Fruit fly (Drosophila melanogaster): ENCODE measurements around the gene Oatp30B.

Gene Oatp30B

DNA sequence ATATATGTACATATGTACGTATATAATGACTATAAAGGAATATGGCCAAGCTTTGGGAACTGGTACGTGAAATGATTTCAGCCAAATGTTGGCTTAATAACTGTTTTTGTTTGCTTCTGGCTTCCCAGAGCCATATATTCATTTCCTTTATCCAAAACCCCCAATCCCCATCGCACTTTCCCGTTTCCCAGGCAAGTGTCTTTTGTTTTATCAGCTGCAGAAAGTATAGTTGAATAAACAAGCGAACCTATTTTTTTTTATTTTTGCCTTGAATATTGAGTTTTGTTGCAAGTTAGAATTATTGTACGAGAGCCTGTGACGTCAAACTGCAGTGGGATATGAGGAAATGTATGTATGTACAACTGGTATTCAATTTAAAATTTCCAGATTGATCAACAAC is 5.5 kb downstream of the Oatp30B start:
- peak; percentile 47 for TF ChIP-seq Crg-1 (GFP tag; optimal IDR thresholded peaks at IDR 0.05)
- peak; percentile 24 for TF ChIP-seq CG33017 (tag; optimal IDR thresholded peaks at IDR 0.05)
- TF ChIP-seq tj (GFP tag; optimal IDR thresholded peaks at IDR 0.05) = no peak
- TF ChIP-seq cnc (optimal IDR thresholded peaks at IDR 0.05) = no peak
- peak; percentile 23 for TF ChIP-seq ovo (GFP tag; optimal IDR thresholded peaks at IDR 0.05)
- TF ChIP-seq bab1 (GFP tag; optimal IDR thresholded peaks at IDR 0.05) = no peak
- TF ChIP-seq CG7045 (GFP tag; optimal IDR thresholded peaks at IDR 0.05) = peak; percentile 43
- TF ChIP-seq Hr96 (GFP tag; optimal IDR thresholded peaks at IDR 0.05) = no peak
- peak; percentile 81 for TF ChIP-seq cic (GFP tag; optimal IDR thresholded peaks at IDR 0.05)
- TF ChIP-seq CG14711 (tag; optimal IDR thresholded peaks at IDR 0.05) = peak; percentile 11
- TF ChIP-seq CG5204 (GFP tag; optimal IDR thresholded peaks at IDR 0.05) = no peak
- TF ChIP-seq pad (GFP tag; optimal IDR thresholded peaks at IDR 0.05) = peak; percentile 16
- TF ChIP-seq CG11617 (GFP tag; optimal IDR thresholded peaks at IDR 0.05) = peak; percentile 21
- TF ChIP-seq toe (GFP tag; optimal IDR thresholded peaks at IDR 0.05) = no peak
- TF ChIP-seq Clk (GFP tag; optimal IDR thresholded peaks at IDR 0.05) = no peak
- peak; percentile 60 for TF ChIP-seq CG12768 (GFP tag; optimal IDR thresholded peaks at IDR 0.05)
- TF ChIP-seq CG1620 (GFP tag; optimal IDR thresholded peaks at IDR 0.05) = no peak
- TF ChIP-seq kay (GFP tag; ENCODE audit: borderline replicate concordance) = peak; percentile 1
- peak; percentile 3 for TF ChIP-seq Mnt (GFP tag; optimal IDR thresholded peaks at IDR 0.05)
- TF ChIP-seq CG7101 (tag; optimal IDR thresholded peaks at IDR 0.05) = peak; percentile 39

DNA sequence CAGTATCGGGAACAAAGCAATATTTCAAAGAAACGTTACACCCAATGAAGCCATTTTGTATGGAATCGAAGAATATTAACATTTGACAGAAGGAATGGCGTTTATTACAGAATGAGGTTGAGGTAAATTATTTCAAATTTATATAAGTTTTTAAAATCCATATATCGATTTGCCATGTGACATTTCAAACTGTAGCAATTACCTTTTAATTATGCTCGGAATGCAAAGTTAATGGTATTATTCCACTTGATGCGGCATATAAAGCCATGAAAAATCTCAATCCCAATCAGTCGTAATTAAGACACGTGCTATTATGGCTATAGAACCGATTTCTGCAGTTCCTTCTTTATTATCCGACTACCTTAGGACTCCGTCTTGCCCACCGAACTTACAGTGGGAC is 7.2 kb downstream of the Oatp30B start, which contains the start of gene CG31883:
TSS of gene CG31883 (plus strand) at position 301 of the 400 bp plus-strand sequence.
- no peak for TF ChIP-seq CG7045 (GFP tag; optimal IDR thresholded peaks at IDR 0.05)
- no peak for TF ChIP-seq toe (GFP tag; optimal IDR thresholded peaks at IDR 0.05)
- no peak for TF ChIP-seq cic (GFP tag; optimal IDR thresholded peaks at IDR 0.05)

DNA sequence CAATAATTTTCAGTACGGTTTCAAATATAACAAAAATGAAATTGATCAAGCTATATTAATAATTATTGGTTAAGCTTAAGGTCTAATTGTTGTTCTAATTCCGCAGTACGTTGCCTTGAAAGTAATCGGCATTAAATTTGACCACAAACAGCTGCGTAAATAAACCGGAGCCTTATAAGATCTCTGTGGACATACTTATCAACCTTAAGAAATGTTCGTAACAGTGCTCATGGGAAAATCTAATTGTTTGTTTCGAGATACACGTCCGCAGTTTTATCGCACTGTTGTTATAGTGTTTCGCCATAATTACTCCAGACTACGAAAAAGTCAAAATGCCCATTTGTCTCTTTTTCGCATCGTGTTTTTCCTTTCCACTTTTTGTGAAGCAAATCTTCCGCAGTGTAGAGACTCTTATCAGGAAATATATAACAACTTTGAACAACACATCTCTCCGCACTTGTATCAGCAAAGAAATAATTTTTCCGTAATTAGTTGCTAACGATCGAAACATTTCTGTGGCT is 8.9 kb downstream of the Oatp30B start:
- TF ChIP-seq Hr96 (GFP tag; optimal IDR thresholded peaks at IDR 0.05) (no peak), CG33017 (tag; optimal IDR thresholded peaks at IDR 0.05) (peak; percentile 27), CG11617 (GFP tag; optimal IDR thresholded peaks at IDR 0.05) (peak; percentile 29), kay (GFP tag; ENCODE audit: borderline replicate concordance) (peak; percentile 67), CG7101 (tag; optimal IDR thresholded peaks at IDR 0.05) (peak; percentile 11), CG1620 (GFP tag; optimal IDR thresholded peaks at IDR 0.05) (no peak), CG5204 (GFP tag; optimal IDR thresholded peaks at IDR 0.05) (no peak), CG12768 (GFP tag; optimal IDR thresholded peaks at IDR 0.05) (peak; percentile 26), cic (GFP tag; optimal IDR thresholded peaks at IDR 0.05) (peak; percentile 77)

DNA sequence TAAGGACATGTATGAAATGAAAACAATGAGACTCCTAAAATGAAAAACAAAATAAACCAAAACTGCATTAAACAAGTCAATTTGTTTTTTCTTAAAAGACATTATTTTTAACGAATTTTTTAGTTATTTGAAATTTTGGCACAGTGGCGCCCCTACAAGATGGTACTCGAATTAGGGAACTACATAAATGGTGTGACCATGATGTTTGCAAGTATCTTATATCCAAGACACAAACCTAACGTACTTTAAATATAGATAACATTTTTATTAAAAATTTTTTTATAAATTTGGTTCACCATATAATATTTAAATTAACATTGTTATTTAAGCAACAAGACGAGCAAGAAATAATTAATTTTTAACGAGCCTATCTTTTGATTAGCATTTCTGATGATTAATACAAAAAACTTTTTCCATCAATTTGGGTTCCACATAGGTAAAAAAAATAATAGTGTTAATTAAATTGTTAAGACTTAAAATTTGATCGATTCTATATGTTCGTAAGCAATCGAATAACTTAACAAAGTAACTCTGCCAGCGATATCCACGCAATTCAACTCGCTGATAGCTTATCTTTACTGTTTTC is 19.1 kb downstream of the Oatp30B start, which contains the start of gene CG17855:
TSS of gene CG17855 (plus strand) at position 536 of the 586 bp plus-strand sequence.
- TF ChIP-seq bab1 (GFP tag; optimal IDR thresholded peaks at IDR 0.05) (peak; percentile 40), Hr96 (GFP tag; optimal IDR thresholded peaks at IDR 0.05) (no peak), CG11617 (GFP tag; optimal IDR thresholded peaks at IDR 0.05) (no peak), cic (GFP tag; optimal IDR thresholded peaks at IDR 0.05) (no peak), CG14711 (tag; optimal IDR thresholded peaks at IDR 0.05) (peak; percentile 1), kay (GFP tag; ENCODE audit: borderline replicate concordance) (no peak), Mnt (GFP tag; optimal IDR thresholded peaks at IDR 0.05) (no peak), Crg-1 (GFP tag; optimal IDR thresholded peaks at IDR 0.05) (no peak), CG7045 (GFP tag; optimal IDR thresholded peaks at IDR 0.05) (no peak), Clk (GFP tag; optimal IDR thresholded peaks at IDR 0.05) (no peak), cnc (optimal IDR thresholded peaks at IDR 0.05) (no peak), tj (GFP tag; optimal IDR thresholded peaks at IDR 0.05) (no peak), CG7101 (tag; optimal IDR thresholded peaks at IDR 0.05) (no peak), pad (GFP tag; optimal IDR thresholded peaks at IDR 0.05) (no peak), toe (GFP tag; optimal IDR thresholded peaks at IDR 0.05) (no peak)

DNA sequence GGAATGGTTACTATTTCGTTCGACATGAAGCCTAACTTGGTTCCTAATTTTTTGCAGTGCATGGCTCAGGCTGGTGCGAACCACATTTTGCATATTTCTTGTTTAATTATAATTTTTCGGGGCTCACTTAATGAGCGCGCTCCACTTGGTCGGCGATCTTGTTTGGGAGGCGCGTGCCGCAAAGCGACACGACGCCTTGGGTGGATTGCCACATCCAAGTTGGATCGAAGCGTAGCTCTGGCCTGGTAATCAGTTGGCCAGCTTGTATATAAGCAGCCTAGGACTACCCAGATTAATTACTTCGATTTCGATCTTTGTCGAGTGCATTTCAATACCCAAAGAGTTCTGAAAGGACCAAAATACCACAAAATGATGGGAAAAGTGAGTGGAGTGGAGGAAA is 21.6 kb downstream of the Oatp30B start, which contains the start of gene Cpr30B:
TSS of gene Cpr30B (plus strand) at position 301 of the 400 bp plus-strand sequence.
- TF ChIP-seq Mnt (GFP tag; optimal IDR thresholded peaks at IDR 0.05) (no peak), CG14711 (tag; optimal IDR thresholded peaks at IDR 0.05) (no peak), pad (GFP tag; optimal IDR thresholded peaks at IDR 0.05) (no peak), Crg-1 (GFP tag; optimal IDR thresholded peaks at IDR 0.05) (no peak), CG7045 (GFP tag; optimal IDR thresholded peaks at IDR 0.05) (no peak), CG7101 (tag; optimal IDR thresholded peaks at IDR 0.05) (no peak), CG12768 (GFP tag; optimal IDR thresholded peaks at IDR 0.05) (no peak), cnc (optimal IDR thresholded peaks at IDR 0.05) (no peak), toe (GFP tag; optimal IDR thresholded peaks at IDR 0.05) (no peak), kay (GFP tag; ENCODE audit: borderline replicate concordance) (no peak), bab1 (GFP tag; optimal IDR thresholded peaks at IDR 0.05) (no peak), ovo (GFP tag; optimal IDR thresholded peaks at IDR 0.05) (no peak), CG5204 (GFP tag; optimal IDR thresholded peaks at IDR 0.05) (no peak), CG11617 (GFP tag; optimal IDR thresholded peaks at IDR 0.05) (no peak), CG33017 (tag; optimal IDR thresholded peaks at IDR 0.05) (no peak), CG1620 (GFP tag; optimal IDR thresholded peaks at IDR 0.05) (no peak), Clk (GFP tag; optimal IDR thresholded peaks at IDR 0.05) (no peak)

DNA sequence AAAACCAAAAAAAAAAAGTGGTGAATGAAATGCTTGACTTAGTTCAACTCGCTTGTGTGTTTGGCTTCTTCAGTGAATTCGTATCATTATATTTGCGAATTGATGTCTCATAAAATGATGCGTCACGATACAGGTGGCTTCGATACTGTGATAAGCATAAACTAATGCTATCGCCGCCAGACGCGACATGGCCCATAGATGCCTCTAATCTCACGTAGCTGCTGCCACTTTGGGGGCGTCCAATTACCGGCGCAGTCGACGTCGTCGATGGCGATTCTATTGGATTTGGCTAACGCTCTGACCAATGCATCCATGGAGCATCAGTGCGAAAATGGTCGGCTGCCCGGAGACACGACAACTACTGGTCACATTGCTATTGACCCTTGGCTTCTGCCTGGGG is 22.9 kb downstream of the Oatp30B start, which contains the start of gene CG13113:
TSS of gene CG13113 (plus strand) at position 301 of the 400 bp plus-strand sequence.
- TF ChIP-seq cic (GFP tag; optimal IDR thresholded peaks at IDR 0.05) (no peak), kay (GFP tag; ENCODE audit: borderline replicate concordance) (no peak), Mnt (GFP tag; optimal IDR thresholded peaks at IDR 0.05) (no peak), bab1 (GFP tag; optimal IDR thresholded peaks at IDR 0.05) (no peak), Crg-1 (GFP tag; optimal IDR thresholded peaks at IDR 0.05) (no peak), CG14711 (tag; optimal IDR thresholded peaks at IDR 0.05) (no peak), CG33017 (tag; optimal IDR thresholded peaks at IDR 0.05) (no peak), CG12768 (GFP tag; optimal IDR thresholded peaks at IDR 0.05) (no peak), Hr96 (GFP tag; optimal IDR thresholded peaks at IDR 0.05) (no peak), CG1620 (GFP tag; optimal IDR thresholded peaks at IDR 0.05) (no peak), tj (GFP tag; optimal IDR thresholded peaks at IDR 0.05) (no peak), CG7045 (GFP tag; optimal IDR thresholded peaks at IDR 0.05) (no peak), cnc (optimal IDR thresholded peaks at IDR 0.05) (no peak)
